Worm (Caenorhabditis elegans) whole organism, L3 larva: ENCODE measurements around the gene rpn-11.
A peak's percentile ranks its signal among the peaks of the same experiment; 100 is the strongest.

Source experiments
- ZK546.5 ChIP-seq: sonication (generic microtip); optimal IDR thresholded peaks from 2 replicates; lab custom pipeline; 2017; ENCODE audit warnings: missing biosample characterization, missing genetic modification characterization
- ama-1 ChIP-seq: fragments of 150-350 bp; optimal IDR thresholded peaks from 2 replicates; lab custom pipeline; 2018
- ceh-28 ChIP-seq: fragments of 150-350 bp; optimal IDR thresholded peaks from 2 replicates; lab custom pipeline; 2014; ENCODE audit warnings: missing biosample characterization, missing genetic modification reagents, missing genetic modification characterization
- ceh-82 ChIP-seq: fragments of 150-350 bp; optimal IDR thresholded peaks from 2 replicates; lab custom pipeline; 2014; ENCODE audit warnings: missing biosample characterization, missing genetic modification characterization
- daf-12 ChIP-seq: fragments of 150-350 bp; optimal IDR thresholded peaks from 2 replicates; lab custom pipeline; 2014; ENCODE audit warnings: missing biosample characterization, missing genetic modification reagents, missing genetic modification characterization
- egl-5 ChIP-seq: fragments of 150-350 bp; optimal IDR thresholded peaks from 2 replicates; lab custom pipeline; 2017; ENCODE audit warnings: missing biosample characterization, missing genetic modification reagents, missing genetic modification characterization, inconsistent platforms
- elt-1 ChIP-seq: fragments of 150-350 bp; optimal IDR thresholded peaks from 2 replicates; lab custom pipeline; 2014; ENCODE audit warnings: missing biosample characterization, missing genetic modification characterization
- elt-2 ChIP-seq: sonication (generic microtip); optimal IDR thresholded peaks from 2 replicates; lab custom pipeline; 2016; ENCODE audit warnings: missing genetic modification reagents, mild to moderate bottlenecking, missing genetic modification characterization, missing compliant biosample characterization
- elt-3 ChIP-seq, 3 experiments: fragments of 150-350 bp in 1 of 3; sonication (generic microtip) in 2 of 3; optimal IDR thresholded peaks; 2 replicates in 2 of 3; 4 replicates in 1 of 3; lab custom pipeline; 2014 to 2017; ENCODE audit warnings: missing biosample characterization in 3 of 3, missing genetic modification characterization in 3 of 3
- fkh-10 ChIP-seq: sonication (generic microtip); optimal IDR thresholded peaks from 2 replicates; lab custom pipeline; 2017; ENCODE audit warnings: missing biosample characterization, missing genetic modification reagents, missing genetic modification characterization
- hmg-11 ChIP-seq: sonication (generic microtip); optimal IDR thresholded peaks from 2 replicates; lab custom pipeline; 2016; ENCODE audit warnings: missing genetic modification characterization, missing compliant biosample characterization
- jun-1 ChIP-seq: fragments of 150-350 bp; optimal IDR thresholded peaks from 2 replicates; lab custom pipeline; 2014; ENCODE audit warnings: missing biosample characterization, missing genetic modification reagents, missing genetic modification characterization
- lin-39 ChIP-seq: fragments of 150-350 bp; optimal IDR thresholded peaks from 2 replicates; lab custom pipeline; 2018; ENCODE audit warnings: missing biosample characterization, missing genetic modification reagents, missing genetic modification characterization
- lsy-12 ChIP-seq: sonication (generic microtip); optimal IDR thresholded peaks from 2 replicates; lab custom pipeline; 2016; ENCODE audit warnings: mild to moderate bottlenecking, missing genetic modification characterization, missing compliant biosample characterization
- mdl-1 ChIP-seq: fragments of 150-350 bp; optimal IDR thresholded peaks from 2 replicates; lab custom pipeline; 2014; ENCODE audit warnings: missing biosample characterization, missing genetic modification characterization
- mml-1 ChIP-seq: fragments of 150-350 bp; sonication (generic microtip); optimal IDR thresholded peaks from 3 replicates; lab custom pipeline; 2014; ENCODE audit warnings: missing biosample characterization, missing genetic modification characterization
- nfya-1 ChIP-seq: sonication (generic microtip); optimal IDR thresholded peaks from 2 replicates; lab custom pipeline; 2017; ENCODE audit warnings: missing genetic modification characterization, mild to moderate bottlenecking, missing compliant biosample characterization, antibody characterized with exemption, moderate library complexity; ENCODE audit not compliant: insufficient read depth
- nhr-12 ChIP-seq: fragments of 150-350 bp; optimal IDR thresholded peaks from 2 replicates; lab custom pipeline; 2014; ENCODE audit warnings: missing biosample characterization, missing genetic modification characterization
- nhr-23 ChIP-seq: fragments of 150-350 bp; optimal IDR thresholded peaks from 2 replicates; lab custom pipeline; 2014; ENCODE audit warnings: missing biosample characterization, missing genetic modification reagents, missing genetic modification characterization
- nhr-28 ChIP-seq: fragments of 150-350 bp; optimal IDR thresholded peaks from 2 replicates; lab custom pipeline; 2014; ENCODE audit warnings: missing biosample characterization, missing genetic modification characterization
- nhr-67 ChIP-seq: fragments of 150-350 bp; optimal IDR thresholded peaks from 2 replicates; lab custom pipeline; 2014; ENCODE audit warnings: missing biosample characterization, missing genetic modification characterization
- nhr-76 ChIP-seq: fragments of 150-350 bp; sonication (generic microtip); optimal IDR thresholded peaks from 5 replicates; lab custom pipeline; 2014; ENCODE audit warnings: missing biosample characterization, missing genetic modification characterization
- nhr-77 ChIP-seq: fragments of 150-350 bp; optimal IDR thresholded peaks from 2 replicates; lab custom pipeline; 2014; ENCODE audit warnings: missing biosample characterization, missing genetic modification characterization
- pha-4 ChIP-seq: fragments of 150-350 bp; optimal IDR thresholded peaks from 2 replicates; lab custom pipeline; 2014; ENCODE audit warnings: missing biosample characterization, missing genetic modification reagents, missing genetic modification characterization
- pqm-1 ChIP-seq: fragments of 150-350 bp; optimal IDR thresholded peaks from 2 replicates; lab custom pipeline; 2017; ENCODE audit warnings: missing biosample characterization, missing genetic modification characterization, inconsistent platforms
- unc-62 ChIP-seq: fragments of 150-350 bp; sonication (generic microtip); optimal IDR thresholded peaks from 4 replicates; lab custom pipeline; 2014; ENCODE audit warnings: missing biosample characterization, missing genetic modification reagents, missing genetic modification characterization
- zag-1 ChIP-seq: fragments of 150-350 bp; optimal IDR thresholded peaks from 2 replicates; lab custom pipeline; 2014; ENCODE audit warnings: missing biosample characterization, missing genetic modification characterization
- ztf-11 ChIP-seq: fragments of 150-350 bp; optimal IDR thresholded peaks from 2 replicates; lab custom pipeline; 2014; ENCODE audit warnings: missing biosample characterization, missing genetic modification characterization
- ztf-4 ChIP-seq: fragments of 150-350 bp; optimal IDR thresholded peaks from 2 replicates; lab custom pipeline; 2014; ENCODE audit warnings: missing biosample characterization, missing genetic modification characterization

rpn-11 gene

ce11 chrII:4002134-4002533 lies 42.2 kb downstream of the rpn-11 start:
- TF ChIP-seq pha-4 (tag; lab: Kevin White, UChicago) (no peak), daf-12 (tag; lab: Kevin White, UChicago) (no peak), nhr-23 (no peak), nhr-67 (tag; lab: Kevin White, UChicago) (no peak), elt-1 (tag; lab: Kevin White, UChicago) (no peak), zag-1 (tag; lab: Kevin White, UChicago) (no peak), unc-62 (GFP tag; lab: Kevin White, UChicago) (no peak), mdl-1 (tag; lab: Kevin White, UChicago) (no peak), elt-2 (tag; lab: Kevin White, UChicago) (no peak), egl-5 (tag; lab: Kevin White, UChicago) (no peak), mml-1 (no peak), jun-1 (tag; lab: Kevin White, UChicago) (no peak), elt-3 (tag; optimal IDR thresholded peaks at IDR 0.05; lab: Kevin White, UChicago) (no peak), nhr-77 (tag; lab: Kevin White, UChicago) (no peak), ztf-11 (tag; lab: Kevin White, UChicago) (no peak), ama-1 (no peak), lin-39 (tag; lab: Kevin White, UChicago) (no peak), ceh-28 (tag; lab: Kevin White, UChicago) (no peak), hmg-11 (tag; lab: Kevin White, UChicago) (no peak), fkh-10 (GFP tag; lab: Kevin White, UChicago) (no peak)

- no peak for TF ChIP-seq lin-39 (tag; lab: Kevin White, UChicago)
- TF ChIP-seq mml-1 = no peak
- TF ChIP-seq ceh-82 (tag; lab: Kevin White, UChicago) = no peak
Measured at ce11 chrII:4000430-4000829, 43.9 kb downstream of the rpn-11 start.

ce11 chrII:3999537-3999936 lies 44.8 kb downstream of the rpn-11 start:
- TF ChIP-seq nhr-77 (tag; lab: Kevin White, UChicago) (no peak), ZK546.5 (tag; lab: Kevin White, UChicago) (no peak), lin-39 (tag; lab: Kevin White, UChicago) (peak; percentile 34), elt-1 (tag; lab: Kevin White, UChicago) (no peak)

- TF ChIP-seq egl-5 (tag; lab: Kevin White, UChicago) (no peak), elt-2 (tag; lab: Kevin White, UChicago) (peak; percentile 53), nhr-77 (tag; lab: Kevin White, UChicago) (no peak), ztf-4 (tag; lab: Kevin White, UChicago) (no peak), hmg-11 (tag; lab: Kevin White, UChicago) (no peak), pqm-1 (tag; lab: Kevin White, UChicago) (peak; percentile 47), nhr-12 (tag; lab: Kevin White, UChicago) (no peak), nhr-76 (tag; lab: Kevin White, UChicago) (no peak), lin-39 (tag; lab: Kevin White, UChicago) (no peak), nfya-1 (tag; lab: Kevin White, UChicago) (no peak), lsy-12 (tag; lab: Kevin White, UChicago) (no peak), ceh-28 (tag; lab: Kevin White, UChicago) (no peak), nhr-28 (tag; lab: Kevin White, UChicago) (no peak)
Measured at ce11 chrII:3996005-3996404, 48.3 kb downstream of the rpn-11 start, which contains the start of gene clc-22. TSS of gene clc-22 (minus strand) at chrII:3996075.
